Worm (Caenorhabditis elegans): ENCODE measurements around the gene C09E7.10.

DNA sequence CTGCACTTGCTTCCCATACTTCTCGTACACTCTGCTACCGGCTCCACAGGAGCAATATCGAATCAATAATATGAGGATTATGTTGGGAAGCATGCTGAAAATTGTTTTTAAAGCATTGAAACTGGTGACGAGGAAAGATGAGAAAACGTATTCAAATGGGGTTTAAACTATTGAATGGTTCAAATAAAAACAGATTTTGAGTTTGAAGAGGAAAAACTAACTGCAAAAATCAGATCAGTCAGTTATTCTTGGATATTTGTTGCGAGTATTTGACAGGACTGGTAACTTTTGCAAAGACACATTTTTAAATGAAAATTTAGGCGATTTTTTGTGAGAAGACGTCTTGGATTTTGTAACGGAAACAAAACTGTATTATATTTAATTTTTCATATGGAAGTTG lies 5.2 kb downstream of the C09E7.10 start, which contains the start of gene acr-5:
- TF ChIP-seq blmp-1 (tag; optimal IDR thresholded peaks at IDR 0.05; ENCODE audit: insufficient read depth) (no peak), nhr-77 (tag; optimal IDR thresholded peaks at IDR 0.05) (no peak), unc-62 (GFP tag; optimal IDR thresholded peaks at IDR 0.05) (no peak), gmeb-1 (tag; optimal IDR thresholded peaks at IDR 0.05) (no peak), F13H6.1 (tag; optimal IDR thresholded peaks at IDR 0.05) (no peak)

Data from whole organism, L2 larva.